Worm (Caenorhabditis elegans) whole organism, L1 larva: ENCODE measurements around the gene rnh-2.

ENCODE experiments used
- C34B4.2 ChIP-seq: sonication (generic microtip); optimal IDR thresholded peaks from 2 replicates; lab custom pipeline; 2017; ENCODE audit warnings: mild to moderate bottlenecking, missing genetic modification characterization, missing compliant biosample characterization
- F16B12.6 ChIP-seq: fragments of 150-350 bp; optimal IDR thresholded peaks from 2 replicates; lab custom pipeline; 2014; ENCODE audit warnings: missing biosample characterization, missing genetic modification characterization
- Y116A8C.19 ChIP-seq: sonication (generic microtip); optimal IDR thresholded peaks from 2 replicates; lab custom pipeline; 2016; ENCODE audit warnings: missing compliant biosample characterization, missing genetic modification characterization, borderline replicate concordance
- aha-1 ChIP-seq: fragments of 150-350 bp; optimal IDR thresholded peaks from 2 replicates; lab custom pipeline; 2014; ENCODE audit warnings: missing biosample characterization, missing genetic modification characterization
- alr-1 ChIP-seq: fragments of 200-800 bp; sonication (Bioruptor generic); optimal IDR thresholded peaks from 2 replicates; lab custom pipeline; 2018; ENCODE audit warnings: borderline replicate concordance, mild to moderate bottlenecking, missing genetic modification characterization, missing compliant biosample characterization
- aly-2 ChIP-seq: fragments of 150-350 bp; optimal IDR thresholded peaks from 2 replicates; lab custom pipeline; 2014; ENCODE audit warnings: missing biosample characterization, missing genetic modification characterization
- ama-1 ChIP-seq: fragments of 150-350 bp; optimal IDR thresholded peaks from 2 replicates; lab custom pipeline; 2014
- blmp-1 ChIP-seq: fragments of 150-350 bp; optimal IDR thresholded peaks from 2 replicates; lab custom pipeline; 2014; ENCODE audit warnings: missing biosample characterization, missing genetic modification characterization
- ceh-63 ChIP-seq: fragments of 200-800 bp; sonication (Bioruptor generic); optimal IDR thresholded peaks from 2 replicates; lab custom pipeline; 2018; ENCODE audit warnings: mild to moderate bottlenecking, missing genetic modification characterization, missing compliant biosample characterization
- ceh-82 ChIP-seq, 3 experiments: fragments of 150-350 bp in 1 of 3; sonication (generic microtip) in 2 of 3; optimal IDR thresholded peaks; 2 replicates each; lab custom pipeline; 2014 to 2017; ENCODE audit warnings: missing biosample characterization in 3 of 3, missing genetic modification characterization in 3 of 3
- ceh-90 ChIP-seq: sonication (generic microtip); optimal IDR thresholded peaks from 2 replicates; lab custom pipeline; 2016; ENCODE audit warnings: missing genetic modification characterization, missing compliant biosample characterization
- ces-1 ChIP-seq: fragments of 150-350 bp; optimal IDR thresholded peaks from 2 replicates; lab custom pipeline; 2014; ENCODE audit warnings: missing biosample characterization, missing genetic modification reagents, missing genetic modification characterization
- efl-1 ChIP-seq, 4 experiments: fragments of 150-350 bp; optimal IDR thresholded peaks in 3 of 4; peaks in 1 of 4; 1 replicate in 1 of 4; 2 replicates in 3 of 4; lab custom pipeline; 2014; ENCODE audit warnings: missing biosample characterization in 2 of 4, missing genetic modification characterization in 2 of 4, missing genetic modification reagents in 2 of 4
- egl-27 ChIP-seq, 2 experiments: fragments of 150-350 bp in 1 of 2; sonication (generic microtip); optimal IDR thresholded peaks; 3 replicates each; lab custom pipeline; 2017 to 2018; ENCODE audit warnings: missing biosample characterization in 2 of 2, missing genetic modification characterization in 2 of 2, missing genetic modification reagents in 2 of 2
- elt-2 ChIP-seq: sonication (generic microtip); optimal IDR thresholded peaks from 2 replicates; lab custom pipeline; 2016; ENCODE audit warnings: missing genetic modification characterization, mild to moderate bottlenecking, inconsistent platforms, missing compliant biosample characterization, missing genetic modification reagents
- elt-3 ChIP-seq, 6 experiments: fragments of 150-350 bp in 1 of 6; sonication (generic microtip); optimal IDR thresholded peaks; 2 replicates each; lab custom pipeline; 2017 to 2018; ENCODE audit warnings: missing biosample characterization in 6 of 6, missing genetic modification characterization in 6 of 6, inconsistent platforms in 1 of 6
- fkh-4 ChIP-seq: sonication (generic microtip); optimal IDR thresholded peaks from 2 replicates; lab custom pipeline; 2016; ENCODE audit warnings: missing compliant biosample characterization, missing genetic modification characterization, borderline replicate concordance
- fkh-8 ChIP-seq: sonication (generic microtip); optimal IDR thresholded peaks from 2 replicates; lab custom pipeline; 2016; ENCODE audit warnings: mild to moderate bottlenecking, missing genetic modification characterization, missing compliant biosample characterization
- fos-1 ChIP-seq: fragments of 150-350 bp; optimal IDR thresholded peaks from 2 replicates; lab custom pipeline; 2014; ENCODE audit warnings: missing biosample characterization, missing genetic modification characterization
- hlh-17 ChIP-seq: fragments of 200-800 bp; sonication (Bioruptor generic); optimal IDR thresholded peaks from 2 replicates; lab custom pipeline; 2018; ENCODE audit warnings: missing genetic modification characterization, mild to moderate bottlenecking, missing compliant biosample characterization, moderate library complexity, borderline replicate concordance
- hlh-4 ChIP-seq: sonication (generic microtip); optimal IDR thresholded peaks from 2 replicates; lab custom pipeline; 2016; ENCODE audit warnings: mild to moderate bottlenecking, missing genetic modification characterization, missing compliant biosample characterization
- hpl-2 ChIP-seq: fragments of 150-350 bp; optimal IDR thresholded peaks from 2 replicates; lab custom pipeline; 2014; ENCODE audit warnings: missing biosample characterization, missing genetic modification reagents, missing genetic modification characterization
- irx-1 ChIP-seq: sonication (generic microtip); optimal IDR thresholded peaks from 2 replicates; lab custom pipeline; 2016; ENCODE audit warnings: missing genetic modification characterization, missing compliant biosample characterization
- jun-1 ChIP-seq: fragments of 150-350 bp; optimal IDR thresholded peaks from 2 replicates; lab custom pipeline; 2014; ENCODE audit warnings: missing biosample characterization, missing genetic modification reagents, missing genetic modification characterization
- lin-13 ChIP-seq: fragments of 150-350 bp; optimal IDR thresholded peaks from 2 replicates; lab custom pipeline; 2014; ENCODE audit warnings: missing biosample characterization, missing genetic modification reagents, missing genetic modification characterization
- lin-14 ChIP-seq: fragments of 200-800 bp; sonication (Bioruptor generic); optimal IDR thresholded peaks from 2 replicates; lab custom pipeline; 2018; ENCODE audit warnings: mild to moderate bottlenecking, missing genetic modification characterization, moderate library complexity, missing compliant biosample characterization
- lin-15B ChIP-seq: fragments of 150-350 bp; sonication (generic microtip); optimal IDR thresholded peaks from 3 replicates; lab custom pipeline; 2014; ENCODE audit warnings: missing biosample characterization, missing genetic modification characterization
- lin-35 ChIP-seq, 2 experiments: fragments of 150-350 bp; optimal IDR thresholded peaks; 2 replicates each; lab custom pipeline; 2014; ENCODE audit warnings: missing biosample characterization in 2 of 2, missing genetic modification characterization in 2 of 2, missing genetic modification reagents in 2 of 2
- lir-3 ChIP-seq: sonication (generic microtip); optimal IDR thresholded peaks from 2 replicates; lab custom pipeline; 2016; ENCODE audit warnings: mild to moderate bottlenecking, missing genetic modification characterization, moderate library complexity, missing compliant biosample characterization; ENCODE audit not compliant: poor library complexity
- mdl-1 ChIP-seq, 2 experiments: fragments of 150-350 bp; optimal IDR thresholded peaks; 2 replicates each; lab custom pipeline; 2014 to 2017; ENCODE audit warnings: missing biosample characterization in 2 of 2, missing genetic modification characterization in 2 of 2, inconsistent platforms in 1 of 2
- nhr-12 ChIP-seq: sonication (generic microtip); optimal IDR thresholded peaks from 2 replicates; lab custom pipeline; 2017; ENCODE audit warnings: missing biosample characterization, missing genetic modification characterization
- nhr-19 ChIP-seq: fragments of 200-800 bp; sonication (Bioruptor generic); conservative IDR thresholded peaks from 2 replicates; pipeline ENCODE4 v1.3.6; 2022; ENCODE audit warnings: missing genetic modification characterization, missing compliant biosample characterization
- nhr-20 ChIP-seq: sonication (generic microtip); optimal IDR thresholded peaks from 2 replicates; lab custom pipeline; 2016; ENCODE audit warnings: mild to moderate bottlenecking, missing genetic modification characterization, missing compliant biosample characterization
- nhr-237 ChIP-seq: fragments of 150-350 bp; optimal IDR thresholded peaks from 2 replicates; lab custom pipeline; 2014; ENCODE audit warnings: missing biosample characterization, missing genetic modification characterization
- nhr-71 ChIP-seq: sonication (generic microtip); optimal IDR thresholded peaks from 2 replicates; lab custom pipeline; 2016; ENCODE audit warnings: mild to moderate bottlenecking, missing genetic modification characterization, moderate library complexity, missing compliant biosample characterization
- nhr-84 ChIP-seq: sonication (generic microtip); optimal IDR thresholded peaks from 2 replicates; lab custom pipeline; 2017; ENCODE audit warnings: missing biosample characterization, missing genetic modification characterization
- nhr-85 ChIP-seq: sonication (generic microtip); peaks from one replicate; lab custom pipeline; 2016; ENCODE audit warnings: missing genetic modification characterization, inconsistent platforms, missing compliant biosample characterization
- pag-3 ChIP-seq: sonication (generic microtip); optimal IDR thresholded peaks from 2 replicates; lab custom pipeline; 2017; ENCODE audit warnings: missing genetic modification characterization, mild to moderate bottlenecking, missing compliant biosample characterization, antibody characterized with exemption, borderline replicate concordance; ENCODE audit not compliant: insufficient read depth
- pax-3 ChIP-seq: fragments of 200-800 bp; sonication (Bioruptor generic); optimal IDR thresholded peaks from 2 replicates; lab custom pipeline; 2018; ENCODE audit warnings: mild to moderate bottlenecking, missing genetic modification characterization, moderate library complexity, missing compliant biosample characterization
- rnt-1 ChIP-seq: sonication (generic microtip); optimal IDR thresholded peaks from 2 replicates; lab custom pipeline; 2016; ENCODE audit warnings: mild to moderate bottlenecking, missing genetic modification characterization, moderate library complexity, missing compliant biosample characterization
- skn-1 ChIP-seq: fragments of 150-350 bp; optimal IDR thresholded peaks from 2 replicates; lab custom pipeline; 2014; ENCODE audit warnings: missing biosample characterization, missing genetic modification characterization
- snu-23 ChIP-seq: sonication (generic microtip); optimal IDR thresholded peaks from 2 replicates; lab custom pipeline; 2016; ENCODE audit warnings: missing genetic modification characterization, missing compliant biosample characterization
- sox-4 ChIP-seq: sonication (generic microtip); optimal IDR thresholded peaks from 2 replicates; lab custom pipeline; 2016; ENCODE audit warnings: missing genetic modification characterization, missing compliant biosample characterization
- sptf-1 ChIP-seq: fragments of 150-350 bp; optimal IDR thresholded peaks from 2 replicates; lab custom pipeline; 2014; ENCODE audit warnings: missing biosample characterization, missing genetic modification characterization
- tbx-2 ChIP-seq: sonication (generic microtip); optimal IDR thresholded peaks from 2 replicates; lab custom pipeline; 2016; ENCODE audit warnings: missing genetic modification characterization, missing compliant biosample characterization
- tlp-1 ChIP-seq: fragments of 150-350 bp; optimal IDR thresholded peaks from 2 replicates; lab custom pipeline; 2014; ENCODE audit warnings: missing biosample characterization, missing genetic modification characterization
- unc-130 ChIP-seq: fragments of 150-350 bp; optimal IDR thresholded peaks from 2 replicates; lab custom pipeline; 2017; ENCODE audit warnings: missing biosample characterization, missing genetic modification characterization, inconsistent platforms
- unc-30 ChIP-seq: sonication (generic microtip); optimal IDR thresholded peaks from 2 replicates; lab custom pipeline; 2017; ENCODE audit warnings: missing biosample characterization, missing genetic modification characterization
- unc-62 ChIP-seq: fragments of 150-350 bp; optimal IDR thresholded peaks from 2 replicates; lab custom pipeline; 2014; ENCODE audit warnings: missing biosample characterization, missing genetic modification reagents, missing genetic modification characterization
- ztf-11 ChIP-seq, 2 experiments: sonication (generic microtip); optimal IDR thresholded peaks; 2 replicates each; lab custom pipeline; 2016 to 2017; ENCODE audit warnings: missing genetic modification characterization in 2 of 2, missing biosample characterization in 1 of 2, missing compliant biosample characterization in 1 of 2

rnh-2 gene

ce11 chrII:8483124-8483792 lies 33.7 kb upstream of the rnh-2 start (continued):
- TF ChIP-seq lir-3 (tag; lab: Kevin White, UChicago), result no peak

- TF ChIP-seq tlp-1 (tag; lab: Kevin White, UChicago) (no peak), hpl-2 (GFP tag; lab: Kevin White, UChicago) (no peak), nhr-237 (tag; lab: Kevin White, UChicago) (no peak), sptf-1 (tag; lab: Kevin White, UChicago) (no peak), blmp-1 (tag; lab: Kevin White, UChicago) (peak; percentile 20), nhr-84 (tag; lab: Kevin White, UChicago) (no peak), ceh-90 (tag; lab: Kevin White, UChicago) (no peak), fkh-8 (tag; lab: Kevin White, UChicago) (peak; percentile 54), ces-1 (no peak), snu-23 (GFP tag; lab: Kevin White, UChicago) (peak; percentile 53), egl-27 (tag; optimal IDR thresholded peaks at IDR 0.05; lab: Kevin White, UChicago) (no peak), sox-4 (no peak), fos-1 (tag; lab: Kevin White, UChicago) (no peak), aha-1 (tag; lab: Kevin White, UChicago) (peak; percentile 79), nhr-19 (GFP tag; lab: Robert Waterston, UW) (peak; percentile 49), alr-1 (tag; lab: Kevin White, UChicago) (no peak), nhr-12 (tag; lab: Kevin White, UChicago) (no peak), pax-3 (tag; lab: Kevin White, UChicago) (no peak), elt-3 (tag; optimal IDR thresholded peaks at IDR 0.05; lab: Kevin White, UChicago) (no peak), fkh-4 (tag; lab: Kevin White, UChicago) (no peak), aly-2 (tag; lab: Kevin White, UChicago) (no peak), ztf-11 (tag; optimal IDR thresholded peaks at IDR 0.05; lab: Kevin White, UChicago) (no peak), hlh-17 (GFP tag; lab: Kevin White, UChicago) (no peak), efl-1 (optimal IDR thresholded peaks at IDR 0.05; lab: Kevin White, UChicago) (no peak), efl-1 (GFP tag; optimal IDR thresholded peaks at IDR 0.05 in 1 of 2; lab: Kevin White, UChicago) (peak in 1 of 2 experiments; percentile 46), unc-30 (tag; lab: Kevin White, UChicago) (no peak), lin-15B (tag; lab: Kevin White, UChicago) (no peak), tbx-2 (tag; lab: Kevin White, UChicago) (no peak), lin-13 (GFP tag; lab: Kevin White, UChicago) (no peak), irx-1 (tag; lab: Kevin White, UChicago) (no peak), nhr-71 (peak; percentile 27), nhr-20 (tag; lab: Kevin White, UChicago) (peak; percentile 50), pag-3 (tag; lab: Kevin White, UChicago) (no peak), nhr-85 (tag; lab: Kevin White, UChicago) (no peak), rnt-1 (tag; lab: Kevin White, UChicago) (no peak), jun-1 (no peak), skn-1 (tag; lab: Kevin White, UChicago) (peak; percentile 97), Y116A8C.19 (tag; lab: Kevin White, UChicago) (no peak), ceh-63 (GFP tag; lab: Kevin White, UChicago) (no peak), F16B12.6 (tag; lab: Kevin White, UChicago) (no peak), ceh-82 (tag; optimal IDR thresholded peaks at IDR 0.05; lab: Kevin White, UChicago) (no peak), mdl-1 (tag; optimal IDR thresholded peaks at IDR 0.05; lab: Kevin White, UChicago) (no peak), lin-35 (GFP tag; optimal IDR thresholded peaks at IDR 0.05; lab: Kevin White, UChicago) (no peak), C34B4.2 (tag; lab: Kevin White, UChicago) (no peak), elt-2 (no peak), hlh-4 (no peak), unc-62 (GFP tag; lab: Kevin White, UChicago) (no peak), ama-1 (lab: Kevin White, UChicago) (no peak), lin-14 (GFP tag; lab: Kevin White, UChicago) (peak; percentile 79), unc-130 (no peak)
These were observed 33.2 kb upstream of the rnh-2 start, which contains the start of gene taap-1 for ce11 chrII:8483793-8484186. Gene taap-1 (minus strand): TSS chrII:8483871.
